Fruit fly (Drosophila melanogaster) whole organism, embryonic: ENCODE data around the gene dgt2.

Source experiments
- Atf3 ChIP-seq: fragments of 200-800 bp; sonication (Bioruptor generic); optimal IDR thresholded peaks from 3 replicates; lab custom pipeline; 2016; ENCODE audit warnings: missing biosample characterization, missing genetic modification characterization
- BEAF-32 ChIP-seq: fragments of 200-800 bp; sonication (Bioruptor generic); optimal IDR thresholded peaks from 3 replicates; lab custom pipeline; 2017; ENCODE audit warnings: missing biosample characterization, missing genetic modification characterization, mild to moderate bottlenecking, moderate library complexity, missing genetic modification reagents
- CG11696 ChIP-seq: fragments of 200-800 bp; sonication (Bioruptor generic); IDR thresholded peaks from 2 replicates; pipeline ENCODE4 v1.3.6; 2022; ENCODE audit warnings: missing biosample characterization, missing genetic modification characterization
- CG12219 ChIP-seq: fragments of 200-800 bp; sonication (Bioruptor generic); optimal IDR thresholded peaks from 3 replicates; lab custom pipeline; 2018; ENCODE audit warnings: missing biosample characterization, mild to moderate bottlenecking, missing genetic modification characterization
- CG18619 ChIP-seq: fragments of 200-800 bp; sonication (Bioruptor generic); optimal IDR thresholded peaks from 3 replicates; lab custom pipeline; 2017; ENCODE audit warnings: missing biosample characterization, mild to moderate bottlenecking, missing genetic modification characterization
- CG2120 ChIP-seq: fragments of 200-800 bp; sonication (Bioruptor generic); optimal IDR thresholded peaks from 3 replicates; lab custom pipeline; 2016; ENCODE audit warnings: missing biosample characterization, missing genetic modification characterization
- CG2199 ChIP-seq: fragments of 200-800 bp; sonication (Bioruptor generic); IDR thresholded peaks from 3 replicates; pipeline ENCODE4 v1.3.6; 2022; ENCODE audit warnings: missing biosample characterization, missing genetic modification characterization
- CG32767 ChIP-seq: fragments of 200-800 bp; sonication (Bioruptor generic); IDR thresholded peaks from 2 replicates; pipeline ENCODE4 v1.3.6; 2022; ENCODE audit warnings: missing biosample characterization, missing genetic modification characterization
- CG34224 ChIP-seq: fragments of 200-800 bp; sonication (Bioruptor generic); IDR thresholded peaks from 3 replicates; pipeline ENCODE4 v1.3.6; 2022; ENCODE audit warnings: missing biosample characterization, missing genetic modification characterization; ENCODE audit not compliant: partially characterized antibody
- CG43689 ChIP-seq: fragments of 200-800 bp; sonication (Bioruptor generic); IDR thresholded peaks from 2 replicates; pipeline ENCODE4 v1.3.6; 2022; ENCODE audit warnings: missing biosample characterization, missing genetic modification characterization
- CG4730 ChIP-seq: fragments of 200-800 bp; sonication (Bioruptor generic); IDR thresholded peaks from 2 replicates; pipeline ENCODE4 v1.3.6; 2022; ENCODE audit warnings: missing biosample characterization, missing genetic modification characterization
- CG6175 ChIP-seq: fragments of 200-800 bp; sonication (Bioruptor generic); IDR thresholded peaks from 3 replicates; pipeline ENCODE4 v1.3.6; 2022; ENCODE audit warnings: missing biosample characterization, missing genetic modification characterization
- CG7372 ChIP-seq: fragments of 200-800 bp; sonication (Bioruptor generic); IDR thresholded peaks from 2 replicates; pipeline ENCODE4 v1.3.6; 2022; ENCODE audit warnings: missing biosample characterization, missing genetic modification characterization
- CG7556 ChIP-seq: fragments of 200-800 bp; sonication (Bioruptor generic); optimal IDR thresholded peaks from 2 replicates; lab custom pipeline; 2017; ENCODE audit warnings: missing biosample characterization, mild to moderate bottlenecking, missing genetic modification characterization
- CG8290 ChIP-seq, 3 experiments: fragments of 200-800 bp; sonication (Bioruptor generic); optimal IDR thresholded peaks; 2 replicates each; lab custom pipeline; 2016 to 2019; ENCODE audit warnings: missing biosample characterization in 3 of 3, missing genetic modification characterization in 3 of 3, mild to moderate bottlenecking in 2 of 3, moderate library complexity in 1 of 3
- CG8944 ChIP-seq: fragments of 200-800 bp; sonication (Bioruptor generic); optimal IDR thresholded peaks from 3 replicates; lab custom pipeline; 2016; ENCODE audit warnings: missing biosample characterization, missing genetic modification characterization
- CHES-1-like ChIP-seq: fragments of 200-800 bp; sonication (Bioruptor generic); optimal IDR thresholded peaks from 2 replicates; lab custom pipeline; 2016; ENCODE audit warnings: missing biosample characterization, missing genetic modification characterization
- D ChIP-seq, 2 experiments: fragments of 200-800 bp in 1 of 2; fragments of >200 bp in 1 of 2; sonication (Bioruptor generic) in 1 of 2; optimal IDR thresholded peaks; 2 replicates in 1 of 2; 3 replicates in 1 of 2; lab custom pipeline; 2017; ENCODE audit warnings: mild to moderate bottlenecking in 1 of 2, missing biosample characterization in 1 of 2, missing genetic modification characterization in 1 of 2, missing genetic modification reagents in 1 of 2
- E2f2 ChIP-seq: fragments of 200-800 bp; sonication (Bioruptor generic); IDR thresholded peaks from 2 replicates; pipeline ENCODE4 v1.3.6; 2022; ENCODE audit warnings: missing biosample characterization, missing genetic modification characterization
- Ets65A ChIP-seq: fragments of 200-800 bp; sonication (Bioruptor generic); peaks from one replicate; lab custom pipeline; 2016; ENCODE audit warnings: missing biosample characterization, missing genetic modification characterization
- GATAe ChIP-seq: fragments of 200-800 bp; sonication (Bioruptor generic); conservative IDR thresholded peaks from 2 replicates; pipeline ENCODE4 v1.3.6; 2022; ENCODE audit warnings: missing biosample characterization, missing genetic modification characterization
- Hmr ChIP-seq: fragments of 200-800 bp; sonication (Bioruptor generic); optimal IDR thresholded peaks from 3 replicates; lab custom pipeline; 2017; ENCODE audit warnings: mild to moderate bottlenecking, missing biosample characterization, missing genetic modification reagents, missing genetic modification characterization
- Hr39 ChIP-seq: fragments of >200 bp; optimal IDR thresholded peaks from 2 replicates; lab custom pipeline; 2017
- MTF-1 ChIP-seq: fragments of 200-800 bp; sonication (Bioruptor generic); optimal IDR thresholded peaks from 2 replicates; lab custom pipeline; 2018; ENCODE audit warnings: missing biosample characterization, mild to moderate bottlenecking, missing genetic modification characterization, borderline replicate concordance
- Meics ChIP-seq: fragments of 200-800 bp; sonication (Bioruptor generic); optimal IDR thresholded peaks from 2 replicates; lab custom pipeline; 2017; ENCODE audit warnings: missing biosample characterization, mild to moderate bottlenecking, missing genetic modification characterization
- Myb ChIP-seq: fragments of 200-800 bp; sonication (Bioruptor generic); optimal IDR thresholded peaks from 2 replicates; lab custom pipeline; 2016; ENCODE audit warnings: missing biosample characterization, missing genetic modification characterization
- NfI ChIP-seq: fragments of 200-800 bp; sonication (Bioruptor generic); optimal IDR thresholded peaks from 3 replicates; lab custom pipeline; 2018; ENCODE audit warnings: missing biosample characterization, mild to moderate bottlenecking, missing genetic modification characterization, moderate library complexity
- Opbp ChIP-seq: fragments of 200-800 bp; sonication (Bioruptor generic); IDR thresholded peaks from 3 replicates; pipeline ENCODE4 v1.3.6; 2022; ENCODE audit warnings: missing biosample characterization, missing genetic modification characterization; ENCODE audit not compliant: partially characterized antibody
- Pdp1 ChIP-seq, 2 experiments: fragments of 200-800 bp; sonication (Bioruptor generic); optimal IDR thresholded peaks; 3 replicates each; lab custom pipeline; 2016; ENCODE audit warnings: missing biosample characterization in 2 of 2, missing genetic modification characterization in 2 of 2, mild to moderate bottlenecking in 1 of 2, moderate library complexity in 1 of 2
- amos ChIP-seq: fragments of 200-800 bp; sonication (Bioruptor generic); IDR thresholded peaks from 2 replicates; pipeline ENCODE4 v1.3.6; 2022; ENCODE audit warnings: missing biosample characterization, missing genetic modification characterization; ENCODE audit not compliant: partially characterized antibody
- ase ChIP-seq: fragments of 200-800 bp; sonication (Bioruptor generic); IDR thresholded peaks from 3 replicates; pipeline ENCODE4 v1.3.6; 2022; ENCODE audit warnings: missing biosample characterization, missing genetic modification characterization
- bcd ChIP-seq: fragments of 200-800 bp; sonication (Bioruptor generic); optimal IDR thresholded peaks from 2 replicates; lab custom pipeline; 2017; ENCODE audit warnings: missing biosample characterization, mild to moderate bottlenecking, missing genetic modification characterization
- bsh ChIP-seq, 2 experiments: fragments of 200-800 bp; sonication (Bioruptor generic); optimal IDR thresholded peaks; 2 replicates each; lab custom pipeline; 2017 to 2018; ENCODE audit warnings: mild to moderate bottlenecking in 2 of 2, missing biosample characterization in 2 of 2, missing genetic modification characterization in 2 of 2, moderate library complexity in 1 of 2
- ci ChIP-seq: fragments of 200-800 bp; sonication (Bioruptor generic); IDR thresholded peaks from 3 replicates; pipeline ENCODE4 v1.3.6; 2022; ENCODE audit warnings: missing biosample characterization, missing genetic modification characterization
- dan ChIP-seq: fragments of 200-800 bp; sonication (Bioruptor generic); IDR thresholded peaks from 2 replicates; pipeline ENCODE4 v1.3.6; 2022; ENCODE audit warnings: missing biosample characterization, missing genetic modification characterization
- disco-r ChIP-seq: fragments of 200-800 bp; sonication (Bioruptor generic); optimal IDR thresholded peaks from 2 replicates; lab custom pipeline; 2016; ENCODE audit warnings: missing biosample characterization, missing genetic modification characterization
- dmrt11E ChIP-seq: fragments of 200-800 bp; sonication (Bioruptor generic); optimal IDR thresholded peaks from 3 replicates; lab custom pipeline; 2018; ENCODE audit warnings: missing biosample characterization, mild to moderate bottlenecking, missing genetic modification characterization, moderate library complexity
- esg ChIP-seq: fragments of 200-800 bp; sonication (Bioruptor generic); conservative IDR thresholded peaks from 2 replicates; pipeline ENCODE4 v1.3.6; 2022; ENCODE audit warnings: missing biosample characterization, missing genetic modification characterization
- eyg ChIP-seq: fragments of 200-800 bp; sonication (Bioruptor generic); optimal IDR thresholded peaks from 3 replicates; lab custom pipeline; 2016; ENCODE audit warnings: missing biosample characterization, missing genetic modification characterization
- fu2 ChIP-seq: fragments of 200-800 bp; sonication (Bioruptor generic); optimal IDR thresholded peaks from 2 replicates; lab custom pipeline; 2016; ENCODE audit warnings: missing biosample characterization, missing genetic modification characterization
- gcm2 ChIP-seq: fragments of 200-800 bp; sonication (Bioruptor generic); optimal IDR thresholded peaks from 2 replicates; lab custom pipeline; 2016; ENCODE audit warnings: missing biosample characterization, missing genetic modification characterization
- jing ChIP-seq: fragments of 200-800 bp; sonication (Bioruptor generic); optimal IDR thresholded peaks from 2 replicates; lab custom pipeline; 2018; ENCODE audit warnings: missing biosample characterization, mild to moderate bottlenecking, missing genetic modification characterization
- otp ChIP-seq: fragments of 200-800 bp; sonication (Bioruptor generic); IDR thresholded peaks from 3 replicates; pipeline ENCODE4, ENCODE4 v1.3.6; 2022; ENCODE audit warnings: missing biosample characterization, missing genetic modification characterization
- prd ChIP-seq, 3 experiments: fragments of >200 bp in 2 of 3; fragments of 200-800 bp in 1 of 3; sonication (Bioruptor generic) in 1 of 3; optimal IDR thresholded peaks in 2 of 3; IDR thresholded peaks in 1 of 3; 2 replicates in 2 of 3; 3 replicates in 1 of 3; pipeline versions ENCODE4 v1.3.6 to Lab custom; 2017 to 2022; ENCODE audit warnings: missing biosample characterization in 1 of 3, missing genetic modification characterization in 1 of 3
- shn ChIP-seq: fragments of 200-800 bp; sonication (Bioruptor generic); optimal IDR thresholded peaks from 3 replicates; lab custom pipeline; 2016; ENCODE audit warnings: missing biosample characterization, missing genetic modification characterization
- sisA ChIP-seq: fragments of 200-800 bp; sonication (Bioruptor generic); IDR thresholded peaks from 2 replicates; pipeline ENCODE4 v1.3.6; 2022; ENCODE audit warnings: missing biosample characterization, missing genetic modification characterization
- so ChIP-seq: fragments of 200-800 bp; sonication (Bioruptor generic); IDR thresholded peaks from 3 replicates; pipeline ENCODE4 v1.3.6; 2022; ENCODE audit warnings: missing biosample characterization, missing genetic modification characterization
- stwl ChIP-seq: fragments of 200-800 bp; sonication (Bioruptor generic); optimal IDR thresholded peaks from 3 replicates; lab custom pipeline; 2018; ENCODE audit warnings: missing biosample characterization, mild to moderate bottlenecking, missing genetic modification characterization, moderate library complexity
- sug ChIP-seq: fragments of 200-800 bp; optimal IDR thresholded peaks from 2 replicates; lab custom pipeline; 2019; ENCODE audit warnings: missing biosample characterization, mild to moderate bottlenecking, missing genetic modification characterization, moderate library complexity
- zen ChIP-seq: fragments of 200-800 bp; sonication (Bioruptor generic); optimal IDR thresholded peaks from 3 replicates; lab custom pipeline; 2018; ENCODE audit warnings: missing biosample characterization, mild to moderate bottlenecking, missing genetic modification characterization, moderate library complexity

The dgt2 gene

DNA sequence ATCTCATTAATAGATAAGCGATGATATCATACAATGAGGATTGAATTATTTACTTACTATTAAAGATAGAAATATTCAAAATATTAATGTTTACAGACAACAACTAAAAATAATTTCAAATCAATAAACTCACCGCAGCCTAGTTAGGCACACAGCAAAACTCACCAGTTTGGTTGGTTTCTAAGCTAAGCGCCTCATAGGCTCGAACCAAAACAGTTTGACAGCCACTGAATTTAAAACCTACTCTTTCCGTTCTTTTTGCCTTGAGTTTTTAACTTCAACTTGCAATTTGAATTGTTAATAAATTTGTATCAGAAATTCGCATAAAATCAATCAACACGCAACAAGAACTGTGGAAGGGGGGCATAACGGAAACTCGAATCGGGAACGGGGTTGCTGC is 41.3 kb upstream of the dgt2 start (continued):
- TF ChIP-seq sug (tag; lab: Kevin White, UChicago) (no peak), CG8290 (GFP tag; optimal IDR thresholded peaks at IDR 0.05; lab: Kevin White, UChicago) (no peak), CG8290 (tag; optimal IDR thresholded peaks at IDR 0.05; lab: Kevin White, UChicago) (peak in 1 of 2 experiments; percentile 7), Hmr (GFP tag; lab: Kevin White, UChicago) (no peak), CG7372 (no peak), dmrt11E (tag; lab: Kevin White, UChicago) (no peak), CG2199 (GFP tag; lab: Robert Waterston, UW) (0 out of 3 replicates have a peak, but pooled peaks have one; percentile 51), CG2120 (GFP tag; lab: Kevin White, UChicago) (no peak), MTF-1 (GFP tag; lab: Kevin White, UChicago) (no peak), amos (GFP tag; lab: Robert Waterston, UW) (peak; percentile 24; the same call in 1 of the 2 replicates), Meics (GFP tag; lab: Kevin White, UChicago) (no peak), E2f2 (peak; percentile 79), so (no peak), CHES-1-like (GFP tag; lab: Kevin White, UChicago) (no peak), prd (optimal IDR thresholded peaks at IDR 0.05; lab: Kevin White, UChicago) (no peak), prd (GFP tag; IDR thresholded peaks at IDR 0.05; lab: Robert Waterston, UW) (no peak), stwl (tag; lab: Kevin White, UChicago) (peak; percentile 36), bsh (GFP tag; optimal IDR thresholded peaks at IDR 0.05; lab: Kevin White, UChicago) (no peak), CG18619 (GFP tag; lab: Kevin White, UChicago) (no peak), shn (GFP tag; lab: Kevin White, UChicago) (no peak), CG12219 (GFP tag; lab: Kevin White, UChicago) (no peak), zen (tag; lab: Kevin White, UChicago) (peak; percentile 30), NfI (GFP tag; lab: Kevin White, UChicago) (peak; percentile 6), CG34224 (GFP tag; lab: Robert Waterston, UW) (no peak), D (optimal IDR thresholded peaks at IDR 0.05; lab: Kevin White, UChicago) (no peak), D (GFP tag; optimal IDR thresholded peaks at IDR 0.05; lab: Kevin White, UChicago) (no peak), gcm2 (GFP tag; lab: Kevin White, UChicago) (no peak), GATAe (GFP tag; lab: Robert Waterston, UW) (no peak), jing (GFP tag; lab: Kevin White, UChicago) (no peak), ase (GFP tag; lab: Robert Waterston, UW) (no peak), CG6175 (no peak), Pdp1 (GFP tag; optimal IDR thresholded peaks at IDR 0.05; lab: Kevin White, UChicago) (no peak), Hr39 (lab: Kevin White, UChicago) (no peak), CG32767 (GFP tag; lab: Robert Waterston, UW) (no peak), Atf3 (GFP tag; lab: Kevin White, UChicago) (no peak), dan (no peak), CG11696 (GFP tag; lab: Robert Waterston, UW) (no peak), sisA (GFP tag; lab: Robert Waterston, UW) (no peak), ci (GFP tag; lab: Robert Waterston, UW) (no peak), eyg (GFP tag; lab: Kevin White, UChicago) (no peak), bcd (no peak), otp (GFP tag; lab: Robert Waterston, UW) (no peak), BEAF-32 (GFP tag; lab: Kevin White, UChicago) (no peak), Myb (GFP tag; lab: Kevin White, UChicago) (peak; percentile 26), esg (GFP tag; lab: Robert Waterston, UW) (no peak), disco-r (GFP tag; lab: Kevin White, UChicago) (no peak), Opbp (peak; percentile 21; the same call in 1 of the 3 replicates), Ets65A (peak; percentile 19), CG8944 (GFP tag; lab: Kevin White, UChicago) (no peak), CG4730 (GFP tag; lab: Robert Waterston, UW) (no peak), CG7556 (no peak), CG43689 (GFP tag; lab: Robert Waterston, UW) (no peak), fu2 (GFP tag; lab: Kevin White, UChicago) (no peak)
